Worm (Caenorhabditis elegans) whole organism, mixed stage, embryonic: ENCODE measurements around the gene F14B8.6.

Experiments
- M03D4.4 ChIP-seq: sonication (generic microtip); optimal IDR thresholded peaks from 2 replicates; lab custom pipeline; 2017; ENCODE audit warnings: mild to moderate bottlenecking, missing genetic modification characterization, missing compliant biosample characterization
- bed-3 ChIP-seq: fragments of 200-800 bp; sonication (Bioruptor generic); optimal IDR thresholded peaks from 3 replicates; lab custom pipeline; 2018; ENCODE audit warnings: mild to moderate bottlenecking, missing genetic modification characterization, moderate library complexity, missing compliant biosample characterization
- blmp-1 ChIP-seq: fragments of 150-350 bp; optimal IDR thresholded peaks from 2 replicates; lab custom pipeline; 2014; ENCODE audit warnings: missing biosample characterization, missing genetic modification characterization
- ceh-39 ChIP-seq: fragments of 150-350 bp; optimal IDR thresholded peaks from 2 replicates; lab custom pipeline; 2014; ENCODE audit warnings: missing biosample characterization, missing genetic modification characterization
- ces-1 ChIP-seq: fragments of 150-350 bp; optimal IDR thresholded peaks from 2 replicates; lab custom pipeline; 2014; ENCODE audit warnings: missing biosample characterization, missing genetic modification reagents, missing genetic modification characterization
- drap-1 ChIP-seq: fragments of 200-800 bp; sonication (Bioruptor generic); optimal IDR thresholded peaks from 3 replicates; lab custom pipeline; 2018; ENCODE audit warnings: mild to moderate bottlenecking, missing genetic modification characterization, missing compliant biosample characterization
- flh-1 ChIP-seq: fragments of 200-800 bp; sonication (Bioruptor generic); optimal IDR thresholded peaks from 2 replicates; lab custom pipeline; 2018; ENCODE audit warnings: mild to moderate bottlenecking, missing genetic modification characterization, moderate library complexity, missing compliant biosample characterization
- ham-2 ChIP-seq: fragments of 200-800 bp; sonication (Bioruptor generic); optimal IDR thresholded peaks from 2 replicates; lab custom pipeline; 2018; ENCODE audit warnings: mild to moderate bottlenecking, missing genetic modification characterization, missing compliant biosample characterization
- hlh-1 ChIP-seq: fragments of 150-350 bp; optimal IDR thresholded peaks from 2 replicates; lab custom pipeline; 2014; ENCODE audit warnings: missing biosample characterization, missing genetic modification reagents, missing genetic modification characterization
- lsy-2 ChIP-seq: fragments of 150-350 bp; optimal IDR thresholded peaks from 2 replicates; lab custom pipeline; 2014; ENCODE audit warnings: missing biosample characterization, missing genetic modification characterization
- mab-5 ChIP-seq: fragments of 150-350 bp; optimal IDR thresholded peaks from 2 replicates; lab custom pipeline; 2014; ENCODE audit warnings: missing biosample characterization, missing genetic modification characterization
- mls-2 ChIP-seq: sonication (generic microtip); optimal IDR thresholded peaks from 2 replicates; lab custom pipeline; 2016; ENCODE audit warnings: mild to moderate bottlenecking, missing genetic modification characterization, moderate library complexity, missing compliant biosample characterization
- nhr-2 ChIP-seq: fragments of 150-350 bp; optimal IDR thresholded peaks from 2 replicates; lab custom pipeline; 2014; ENCODE audit warnings: missing biosample characterization, missing genetic modification characterization
- nhr-237 ChIP-seq: fragments of 150-350 bp; optimal IDR thresholded peaks from 2 replicates; lab custom pipeline; 2014; ENCODE audit warnings: missing biosample characterization, missing genetic modification characterization
- nhr-28 ChIP-seq: fragments of 150-350 bp; optimal IDR thresholded peaks from 2 replicates; lab custom pipeline; 2014; ENCODE audit warnings: missing biosample characterization, missing genetic modification characterization
- pha-4 ChIP-seq: fragments of 150-350 bp; optimal IDR thresholded peaks from 2 replicates; lab custom pipeline; 2018; ENCODE audit warnings: missing biosample characterization, missing genetic modification reagents, missing genetic modification characterization
- sem-2 ChIP-seq: fragments of 200-800 bp; sonication (Bioruptor generic); optimal IDR thresholded peaks from 2 replicates; lab custom pipeline; 2018; ENCODE audit warnings: mild to moderate bottlenecking, missing genetic modification characterization, missing compliant biosample characterization
- snpc-4 ChIP-seq: fragments of 150-350 bp; optimal IDR thresholded peaks from 2 replicates; lab custom pipeline; 2014; ENCODE audit warnings: missing biosample characterization, missing genetic modification characterization
- sptf-1 ChIP-seq: sonication (generic microtip); optimal IDR thresholded peaks from 2 replicates; lab custom pipeline; 2017; ENCODE audit warnings: mild to moderate bottlenecking, missing genetic modification characterization, moderate library complexity, missing compliant biosample characterization
- tbx-8 ChIP-seq: fragments of 200-800 bp; sonication (Bioruptor generic); optimal IDR thresholded peaks from 2 replicates; lab custom pipeline; 2018; ENCODE audit warnings: mild to moderate bottlenecking, missing genetic modification characterization, moderate library complexity, missing compliant biosample characterization
- unc-120 ChIP-seq: sonication (generic microtip); optimal IDR thresholded peaks from 2 replicates; lab custom pipeline; 2017; ENCODE audit warnings: missing genetic modification characterization, missing compliant biosample characterization; ENCODE audit not compliant: poor library complexity, severe bottlenecking
- unc-39 ChIP-seq: fragments of 150-350 bp; optimal IDR thresholded peaks from 2 replicates; lab custom pipeline; 2014; ENCODE audit warnings: missing biosample characterization, missing genetic modification characterization
- unc-62 ChIP-seq: fragments of 150-350 bp; optimal IDR thresholded peaks from 2 replicates; lab custom pipeline; 2014; ENCODE audit warnings: missing biosample characterization, missing genetic modification reagents, missing genetic modification characterization
- zip-8 ChIP-seq: fragments of 150-350 bp; optimal IDR thresholded peaks from 2 replicates; lab custom pipeline; 2014; ENCODE audit warnings: missing biosample characterization, missing genetic modification characterization
- ztf-11 ChIP-seq: fragments of 150-350 bp; optimal IDR thresholded peaks from 2 replicates; lab custom pipeline; 2014; ENCODE audit warnings: missing biosample characterization, missing genetic modification characterization

F14B8.6 gene

DNA sequence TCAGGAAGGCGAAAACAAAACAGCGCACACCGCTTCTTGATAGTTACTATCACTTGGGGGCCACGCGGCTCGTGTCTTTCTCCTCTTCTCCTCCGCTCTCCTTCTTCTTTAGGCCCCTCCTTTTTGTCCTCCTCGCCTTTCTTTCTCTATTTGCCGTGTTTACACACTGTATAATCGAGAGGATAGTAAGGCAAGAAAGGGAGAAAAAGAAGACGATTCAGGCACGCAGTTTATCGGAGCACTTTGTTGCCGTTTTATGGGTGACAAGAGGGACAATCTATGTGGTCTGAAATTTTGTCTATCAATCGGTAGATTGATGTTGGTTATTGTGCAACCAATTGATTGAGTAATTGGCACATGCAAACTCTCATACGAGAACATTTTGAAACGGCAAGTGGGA, at the start of gene F14B8.6:
Gene F14B8.6, minus strand, starts transcription at position 292 of the 400 bp plus-strand sequence.
- TF ChIP-seq pha-4 (tag; lab: Kevin White, UChicago) = peak; percentile 69
- TF ChIP-seq M03D4.4 (tag; lab: Kevin White, UChicago) = no peak

DNA sequence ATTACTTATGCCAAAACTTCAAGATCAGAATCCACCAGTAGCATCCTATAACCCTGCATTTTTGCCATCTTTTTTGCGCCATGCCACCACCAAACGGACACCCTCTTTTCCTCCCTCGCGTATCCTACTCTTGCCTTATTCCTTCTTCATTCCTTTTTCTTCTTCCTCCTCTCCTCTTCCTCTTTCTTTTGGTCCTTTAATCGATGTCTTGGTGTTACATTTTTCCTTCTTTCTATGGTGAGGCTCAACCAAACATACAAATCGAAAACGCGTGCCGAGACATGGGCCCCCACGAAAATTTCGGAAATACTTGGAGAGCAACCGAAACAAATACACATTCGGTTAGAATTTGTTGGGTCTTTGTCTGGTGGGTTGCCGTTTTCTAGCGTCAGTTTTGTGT, 39.1 kb upstream of the F14B8.6 start:
- TF ChIP-seq ces-1 (peak; percentile 42), bed-3 (GFP tag; lab: Kevin White, UChicago) (no peak), mls-2 (tag; lab: Kevin White, UChicago) (peak; percentile 23)

DNA sequence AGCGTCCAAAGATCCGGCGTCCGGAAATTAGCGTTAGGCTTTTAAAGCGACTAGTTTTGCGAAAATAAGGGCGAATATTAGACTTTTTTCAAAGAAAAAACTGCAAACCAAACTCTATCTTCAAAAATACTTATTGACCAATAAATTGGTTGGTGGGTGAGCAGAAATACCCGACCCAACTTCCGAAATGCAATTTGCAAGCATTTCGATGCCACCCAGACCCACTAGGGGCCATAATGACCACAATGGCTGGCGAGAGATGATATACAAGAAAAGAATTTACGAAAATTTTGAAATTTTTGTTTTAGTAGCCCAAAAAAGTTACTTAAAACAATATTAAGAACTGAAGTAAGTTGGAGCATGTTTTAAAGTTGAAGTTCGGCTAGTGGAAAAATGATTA, 37.9 kb upstream of the F14B8.6 start:
- TF ChIP-seq ces-1 (peak; percentile 84), nhr-237 (tag; lab: Kevin White, UChicago) (no peak)

DNA sequence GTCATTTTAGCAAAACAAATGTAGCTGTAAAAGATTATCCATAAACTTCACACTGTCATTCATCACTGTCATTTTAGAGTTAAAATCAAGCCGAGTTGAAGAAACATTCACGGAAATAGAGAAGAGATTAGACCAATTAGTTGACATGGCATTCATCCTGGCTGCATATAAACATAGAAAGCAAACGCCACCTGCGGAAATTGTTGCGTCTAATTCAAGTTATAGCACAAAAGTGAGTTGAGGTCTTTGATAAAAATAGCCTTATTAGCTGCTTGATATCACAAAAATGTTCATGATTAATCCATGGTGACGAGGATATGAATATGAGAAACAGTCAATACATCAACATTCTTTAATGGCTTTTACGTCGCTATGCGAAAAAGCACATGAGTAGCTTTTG, 36.3 kb upstream of the F14B8.6 start:
- TF ChIP-seq blmp-1 (tag; lab: Kevin White, UChicago) (no peak), ceh-39 (tag; lab: Kevin White, UChicago) (no peak), snpc-4 (tag; lab: Kevin White, UChicago) (no peak), unc-120 (tag; lab: Kevin White, UChicago) (no peak), tbx-8 (GFP tag; lab: Kevin White, UChicago) (no peak), ztf-11 (no peak), sptf-1 (tag; lab: Kevin White, UChicago) (no peak), unc-39 (tag; lab: Kevin White, UChicago) (no peak), drap-1 (GFP tag; lab: Kevin White, UChicago) (no peak), zip-8 (tag; lab: Kevin White, UChicago) (no peak), ham-2 (no peak)

DNA sequence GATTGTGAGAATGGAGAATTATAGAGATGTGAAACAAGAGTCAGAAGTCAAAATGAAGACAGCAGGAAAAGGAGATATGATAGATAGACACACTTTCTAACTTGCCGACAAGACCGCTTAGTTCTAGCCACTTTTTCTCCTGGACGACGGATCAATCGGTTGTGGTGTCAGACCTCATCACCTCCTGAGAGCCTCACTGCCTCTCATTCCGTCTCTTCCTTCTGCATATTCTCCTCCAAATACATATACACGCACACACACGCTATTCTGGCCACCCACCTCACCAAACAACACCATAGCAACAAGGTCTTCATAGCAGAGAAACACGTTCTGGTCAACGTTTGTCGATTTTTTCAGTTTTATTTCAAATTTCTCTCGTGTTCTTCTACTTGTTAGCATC, 34.8 kb upstream of the F14B8.6 start, which contains the start of gene F01E11.3:
Gene F01E11.3, plus strand, starts transcription at position 301 of the 400 bp plus-strand sequence.
- TF ChIP-seq drap-1 (GFP tag; lab: Kevin White, UChicago) = no peak
- TF ChIP-seq unc-62 (GFP tag; lab: Kevin White, UChicago) = no peak
- no peak for TF ChIP-seq hlh-1 (tag; lab: Kevin White, UChicago)
- no peak for TF ChIP-seq ces-1
- no peak for TF ChIP-seq mab-5 (tag; lab: Kevin White, UChicago)
- TF ChIP-seq lsy-2 = no peak
- TF ChIP-seq flh-1 = no peak
- TF ChIP-seq snpc-4 (tag; lab: Kevin White, UChicago) = no peak
- no peak for TF ChIP-seq zip-8 (tag; lab: Kevin White, UChicago)
- no peak for TF ChIP-seq sem-2 (GFP tag; lab: Kevin White, UChicago)

ce11 chrX:6963842-6964241, 31.6 kb upstream of the F14B8.6 start:
- TF ChIP-seq flh-1 (no peak), ces-1 (peak; percentile 87)

DNA sequence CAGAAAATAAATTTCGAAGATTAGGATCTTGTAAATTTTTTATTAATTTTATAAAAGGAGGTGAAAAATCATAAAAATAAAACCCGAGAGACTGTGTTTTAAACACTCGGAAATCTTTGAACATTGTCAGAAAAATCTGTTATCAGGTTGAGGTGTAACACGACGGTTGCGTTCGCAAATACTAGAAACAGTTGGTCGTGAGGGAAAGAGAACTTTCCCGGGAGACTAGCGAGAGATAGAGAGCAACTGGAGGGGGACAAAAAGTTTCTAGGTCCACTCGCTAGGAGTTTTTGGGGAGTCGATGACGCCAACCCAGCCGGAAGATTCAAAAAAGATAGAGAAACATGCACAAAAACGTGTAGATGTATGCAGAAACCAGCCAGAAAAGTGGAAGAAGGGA, 30.1 kb upstream of the F14B8.6 start:
- TF ChIP-seq blmp-1 (tag; lab: Kevin White, UChicago) = no peak
- TF ChIP-seq ceh-39 (tag; lab: Kevin White, UChicago) = no peak
- TF ChIP-seq hlh-1 (tag; lab: Kevin White, UChicago) = peak; percentile 94
- TF ChIP-seq nhr-28 (tag; lab: Kevin White, UChicago) = no peak
- no peak for TF ChIP-seq drap-1 (GFP tag; lab: Kevin White, UChicago)
- TF ChIP-seq nhr-2 (tag; lab: Kevin White, UChicago) = no peak
- no peak for TF ChIP-seq mab-5 (tag; lab: Kevin White, UChicago)

ce11 chrX:6959534-6959933, 27.3 kb upstream of the F14B8.6 start:
- TF ChIP-seq ztf-11 (no peak), bed-3 (GFP tag; lab: Kevin White, UChicago) (no peak), unc-62 (GFP tag; lab: Kevin White, UChicago) (peak; percentile 93), unc-120 (tag; lab: Kevin White, UChicago) (peak; percentile 13), hlh-1 (tag; lab: Kevin White, UChicago) (peak; percentile 58)
- TF ChIP-seq, all 35 proteins: peak for 3
